Worm (Caenorhabditis elegans) whole organism, L1 larva: ENCODE results near the gene cut-2.
A peak's percentile ranks its signal among the peaks of the same experiment; 100 is the strongest.

Source experiments
- fkh-10 ChIP-seq: sonication (generic microtip); optimal IDR thresholded peaks from 2 replicates; lab custom pipeline; 2017; ENCODE audit warnings: missing biosample characterization, missing genetic modification reagents, missing genetic modification characterization
- fos-1 ChIP-seq: fragments of 150-350 bp; optimal IDR thresholded peaks from 2 replicates; lab custom pipeline; 2014; ENCODE audit warnings: missing biosample characterization, missing genetic modification characterization
- nhr-28 ChIP-seq: fragments of 150-350 bp; optimal IDR thresholded peaks from 2 replicates; lab custom pipeline; 2014; ENCODE audit warnings: missing biosample characterization, missing genetic modification characterization
- pqm-1 ChIP-seq: sonication (generic microtip); optimal IDR thresholded peaks from 3 replicates; lab custom pipeline; 2017; ENCODE audit warnings: missing biosample characterization, missing genetic modification characterization
- rnt-1 ChIP-seq: sonication (generic microtip); optimal IDR thresholded peaks from 2 replicates; lab custom pipeline; 2016; ENCODE audit warnings: mild to moderate bottlenecking, missing genetic modification characterization, moderate library complexity, missing compliant biosample characterization

DNA sequence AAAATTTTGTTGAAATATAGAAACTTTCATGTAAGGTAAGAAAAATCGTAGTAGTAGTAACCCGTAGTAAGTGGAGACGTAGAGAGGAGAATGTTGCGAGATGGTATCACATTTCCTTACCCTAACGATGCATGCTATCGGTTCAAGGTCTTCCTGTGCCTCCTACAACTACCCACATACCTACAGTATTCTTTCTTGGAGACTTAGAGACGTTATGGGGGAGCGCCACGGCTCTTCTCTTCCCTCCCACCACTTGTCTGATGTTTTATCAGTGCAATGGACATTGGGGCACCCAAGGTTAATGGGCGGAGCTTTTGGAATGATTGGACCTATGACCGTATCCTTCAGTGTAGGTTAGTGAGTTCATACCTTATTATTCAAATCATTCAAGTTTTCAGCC lies 23.8 kb upstream of the cut-2 start:
- TF ChIP-seq pqm-1 (no peak), rnt-1 (tag; lab: Kevin White, UChicago) (peak; percentile 30), nhr-28 (tag; lab: Kevin White, UChicago) (no peak), fkh-10 (no peak), fos-1 (tag; lab: Kevin White, UChicago) (no peak)
